Fruit fly (Drosophila melanogaster): ENCODE results near the gene DNAlig3.

DNAlig3 gene

dm6 chr3R:12442601-12443533 is 41.2 kb upstream of the DNAlig3 start (continued):
- TF ChIP-seq inv (GFP tag; IDR thresholded peaks at IDR 0.05; ENCODE audit: partially characterized antibody) (no peak), CG15011 (GFP tag; optimal IDR thresholded peaks at IDR 0.05) (no peak), fru (optimal IDR thresholded peaks at IDR 0.05) (no peak), bsh (GFP tag; optimal IDR thresholded peaks at IDR 0.05) (no peak), Dll (GFP tag; IDR thresholded peaks at IDR 0.05; ENCODE audit: partially characterized antibody) (no peak), crol (GFP tag; IDR thresholded peaks at IDR 0.05) (no peak), slou (GFP tag; optimal IDR thresholded peaks at IDR 0.05) (no peak), YL-1 (GFP tag; optimal IDR thresholded peaks at IDR 0.05) (no peak), vnd (GFP tag; IDR thresholded peaks at IDR 0.05; ENCODE audit: partially characterized antibody) (no peak), gcm (GFP tag; optimal IDR thresholded peaks at IDR 0.05) (no peak), ewg (GFP tag; optimal IDR thresholded peaks at IDR 0.05) (no peak), BEAF-32 (GFP tag; optimal IDR thresholded peaks at IDR 0.05) (no peak), CG7372 (GFP tag; IDR thresholded peaks at IDR 0.05) (no peak), H15 (GFP tag; IDR thresholded peaks at IDR 0.05) (no peak), D19B (GFP tag; optimal IDR thresholded peaks at IDR 0.05) (peak; percentile 23), Elba2 (GFP tag; optimal IDR thresholded peaks at IDR 0.05) (no peak), ftz-f1 (GFP tag; optimal IDR thresholded peaks at IDR 0.05) (peak; percentile 64), CG32532 (GFP tag; IDR thresholded peaks at IDR 0.05) (peak; percentile 45), CG15514 (GFP tag; optimal IDR thresholded peaks at IDR 0.05) (no peak), org-1 (GFP tag; optimal IDR thresholded peaks at IDR 0.05) (peak; percentile 3), lov (optimal IDR thresholded peaks at IDR 0.05) (no peak), lov (GFP tag; IDR thresholded peaks at IDR 0.05) (no peak), ham (GFP tag; IDR thresholded peaks at IDR 0.05) (no peak), CG6854 (GFP tag; optimal IDR thresholded peaks at IDR 0.05) (no peak), Hand (GFP tag; optimal IDR thresholded peaks at IDR 0.05) (peak; percentile 4), H2.0 (GFP tag; IDR thresholded peaks at IDR 0.05) (no peak), Mes4 (GFP tag; optimal IDR thresholded peaks at IDR 0.05) (no peak), CG15073 (GFP tag; optimal IDR thresholded peaks at IDR 0.05) (no peak), CG17385 (GFP tag; optimal IDR thresholded peaks at IDR 0.05) (peak; percentile 13), CG2875 (GFP tag; optimal IDR thresholded peaks at IDR 0.05) (no peak), CG17829 (tag; optimal IDR thresholded peaks at IDR 0.05) (peak; percentile 2), corto (GFP tag; optimal IDR thresholded peaks at IDR 0.05) (peak; percentile 50), CG13123 (GFP tag; optimal IDR thresholded peaks at IDR 0.05) (no peak), CG16779 (GFP tag; IDR thresholded peaks at IDR 0.05) (no peak), Dp (GFP tag; optimal IDR thresholded peaks at IDR 0.05) (no peak), CG13775 (GFP tag; optimal IDR thresholded peaks at IDR 0.05) (peak; percentile 24), CG30020 (tag; optimal IDR thresholded peaks at IDR 0.05) (no peak), CG7963 (GFP tag; IDR thresholded peaks at IDR 0.05; ENCODE audit: partially characterized antibody) (no peak), cato (GFP tag; optimal IDR thresholded peaks at IDR 0.05; ENCODE audit: borderline replicate concordance) (no peak), CG18476 (GFP tag; optimal IDR thresholded peaks at IDR 0.05) (no peak), zfh2 (GFP tag; optimal IDR thresholded peaks at IDR 0.05) (peak; percentile 21), D19A (tag; optimal IDR thresholded peaks at IDR 0.05) (no peak), CG14860 (GFP tag; IDR thresholded peaks at IDR 0.05; ENCODE audit: partially characterized antibody) (no peak), gsb (GFP tag; IDR thresholded peaks at IDR 0.05) (no peak), CG3847 (GFP tag; IDR thresholded peaks at IDR 0.05) (peak; percentile 8; the same call in 1 of the 2 replicates), CG9437 (GFP tag; optimal IDR thresholded peaks at IDR 0.05) (no peak), oc (tag; optimal IDR thresholded peaks at IDR 0.05) (no peak), cwo (GFP tag; optimal IDR thresholded peaks at IDR 0.05) (peak; percentile 14), pita (GFP tag; optimal IDR thresholded peaks at IDR 0.05) (no peak)

Data from whole organism, embryonic.